Worm (Caenorhabditis elegans) whole organism, midembryonic: ENCODE measurements around the gene C43D7.7.
"Not testable (repeated sequence)": the region's sequence is repeated elsewhere in the genome, so short reads cannot be mapped to it uniquely, and the experiment has no call there.

ENCODE experiments used
- T22C8.4 ChIP-seq: fragments of 200-800 bp; sonication (Bioruptor generic); IDR thresholded peaks from 2 replicates; pipeline ENCODE4 v1.3.6; 2022; ENCODE audit warnings: missing genetic modification characterization, missing compliant biosample characterization
- flt-1 ChIP-seq: fragments of 200-800 bp; sonication (Bioruptor generic); IDR thresholded peaks from 2 replicates; pipeline ENCODE4 v1.3.6; 2022; ENCODE audit warnings: missing genetic modification characterization, missing compliant biosample characterization
- med-1 ChIP-seq: sonication (generic microtip); optimal IDR thresholded peaks from 2 replicates; lab custom pipeline; 2017; ENCODE audit warnings: missing genetic modification characterization, mild to moderate bottlenecking, missing compliant biosample characterization, antibody characterized with exemption, missing genetic modification reagents; ENCODE audit not compliant: insufficient read depth
- tab-1 ChIP-seq: fragments of 200-800 bp; sonication (Bioruptor generic); IDR thresholded peaks from 2 replicates; pipeline ENCODE4 v1.3.6; 2022; ENCODE audit warnings: missing genetic modification characterization, missing compliant biosample characterization
- ztf-23 ChIP-seq: fragments of 200-800 bp; sonication (Bioruptor generic); IDR thresholded peaks from 2 replicates; pipeline ENCODE4 v1.3.6; 2022; ENCODE audit warnings: missing genetic modification reagents, missing genetic modification characterization, missing compliant biosample characterization

- TF ChIP-seq T22C8.4; flt-1 (GFP tag; lab: Robert Waterston, UW); med-1; tab-1 (GFP tag; lab: Robert Waterston, UW); ztf-23 (GFP tag; lab: Robert Waterston, UW): not testable (repeated sequence)
Measured at ce11 chrV:19317058-19317457, 2.3 kb downstream of the C43D7.7 start, which contains the start of gene srh-208.
